Fruit fly (Drosophila melanogaster) whole organism, embryonic: ENCODE measurements around the gene CG43338.
A peak's percentile ranks its signal among the peaks of the same experiment; 100 is the strongest.

Experiments used
- Aef1 ChIP-seq: fragments of 200-800 bp; sonication (Bioruptor generic); IDR thresholded peaks from 3 replicates; pipeline ENCODE4 v1.3.6; 2022; ENCODE audit warnings: missing biosample characterization, missing genetic modification characterization
- Atf6 ChIP-seq: fragments of 200-800 bp; sonication (Bioruptor generic); IDR thresholded peaks from 2 replicates; pipeline ENCODE4 v1.3.6; 2022; ENCODE audit warnings: missing biosample characterization, missing genetic modification characterization
- B-H1 ChIP-seq: fragments of 200-800 bp; sonication (Bioruptor generic); IDR thresholded peaks from 3 replicates; pipeline ENCODE4 v1.3.6; 2022; ENCODE audit warnings: missing biosample characterization, missing genetic modification characterization
- BtbVII ChIP-seq: fragments of 200-800 bp; sonication (Bioruptor generic); optimal IDR thresholded peaks from 3 replicates; lab custom pipeline; 2017; ENCODE audit warnings: missing biosample characterization, mild to moderate bottlenecking, missing genetic modification characterization
- CG1233 ChIP-seq: fragments of 200-800 bp; sonication (Bioruptor generic); optimal IDR thresholded peaks from 4 replicates; lab custom pipeline; 2018; ENCODE audit warnings: missing biosample characterization, mild to moderate bottlenecking, missing genetic modification characterization
- CG12744 ChIP-seq: fragments of 200-800 bp; sonication (Bioruptor generic); optimal IDR thresholded peaks from 2 replicates; lab custom pipeline; 2016; ENCODE audit warnings: missing biosample characterization, missing genetic modification characterization
- CG13123 ChIP-seq: fragments of 200-800 bp; sonication (Bioruptor generic); optimal IDR thresholded peaks from 2 replicates; lab custom pipeline; 2016; ENCODE audit warnings: missing biosample characterization, missing genetic modification characterization
- CG14965 ChIP-seq: fragments of 200-800 bp; sonication (Bioruptor generic); optimal IDR thresholded peaks from 2 replicates; lab custom pipeline; 2016; ENCODE audit warnings: missing biosample characterization, missing genetic modification characterization, borderline replicate concordance
- CG15269 ChIP-seq: fragments of 200-800 bp; sonication (Bioruptor generic); optimal IDR thresholded peaks from 2 replicates; lab custom pipeline; 2018; ENCODE audit warnings: missing biosample characterization, mild to moderate bottlenecking, missing genetic modification characterization, moderate library complexity
- CG17385 ChIP-seq: fragments of 200-800 bp; sonication (Bioruptor generic); optimal IDR thresholded peaks from 3 replicates; lab custom pipeline; 2018; ENCODE audit warnings: missing biosample characterization, mild to moderate bottlenecking, missing genetic modification characterization
- CG30403 ChIP-seq: fragments of 200-800 bp; sonication (Bioruptor generic); optimal IDR thresholded peaks from 3 replicates; lab custom pipeline; 2016; ENCODE audit warnings: missing biosample characterization, missing genetic modification characterization
- CG3847 ChIP-seq: fragments of 200-800 bp; sonication (Bioruptor generic); IDR thresholded peaks from 2 replicates; pipeline ENCODE4 v1.3.6; 2022; ENCODE audit warnings: missing biosample characterization, missing genetic modification characterization
- CG4820 ChIP-seq: fragments of 200-800 bp; sonication (Bioruptor generic); optimal IDR thresholded peaks from 3 replicates; lab custom pipeline; 2016; ENCODE audit warnings: missing biosample characterization, missing genetic modification characterization
- CG5953 ChIP-seq: fragments of 200-800 bp; sonication (Bioruptor generic); IDR thresholded peaks from 2 replicates; pipeline ENCODE4 v1.3.6; 2022; ENCODE audit warnings: missing biosample characterization, missing genetic modification characterization
- CG7372 ChIP-seq: fragments of 200-800 bp; sonication (Bioruptor generic); IDR thresholded peaks from 2 replicates; pipeline ENCODE4 v1.3.6; 2022; ENCODE audit warnings: missing biosample characterization, missing genetic modification characterization
- CG8944 ChIP-seq: fragments of 200-800 bp; sonication (Bioruptor generic); optimal IDR thresholded peaks from 3 replicates; lab custom pipeline; 2016; ENCODE audit warnings: missing biosample characterization, missing genetic modification characterization
- Camta ChIP-seq: fragments of 200-800 bp; sonication (Bioruptor generic); optimal IDR thresholded peaks from 2 replicates; lab custom pipeline; 2016; ENCODE audit warnings: missing biosample characterization, missing genetic modification characterization
- CrebB ChIP-seq: fragments of 200-800 bp; sonication (Bioruptor generic); optimal IDR thresholded peaks from 3 replicates; lab custom pipeline; 2018; ENCODE audit warnings: missing biosample characterization, mild to moderate bottlenecking, missing genetic modification characterization
- Dad ChIP-seq: fragments of 200-800 bp; sonication (Bioruptor generic); optimal IDR thresholded peaks from 3 replicates; lab custom pipeline; 2016; ENCODE audit warnings: missing biosample characterization, missing genetic modification characterization
- Dek ChIP-seq: fragments of 200-800 bp; sonication (Bioruptor generic); optimal IDR thresholded peaks from 3 replicates; lab custom pipeline; 2019; ENCODE audit warnings: missing biosample characterization, mild to moderate bottlenecking, missing genetic modification characterization, moderate library complexity
- Drgx ChIP-seq: fragments of 200-800 bp; sonication (Bioruptor generic); IDR thresholded peaks from 2 replicates; pipeline ENCODE4 v1.3.6; 2022; ENCODE audit warnings: missing biosample characterization, missing genetic modification characterization
- ERR ChIP-seq: fragments of 200-800 bp; sonication (Bioruptor generic); optimal IDR thresholded peaks from 2 replicates; lab custom pipeline; 2016; ENCODE audit warnings: missing biosample characterization, missing genetic modification characterization
- H2.0 ChIP-seq: fragments of 200-800 bp; sonication (Bioruptor generic); IDR thresholded peaks from 2 replicates; pipeline ENCODE4 v1.3.6; 2022; ENCODE audit warnings: missing biosample characterization, missing genetic modification characterization
- Hr51 ChIP-seq, 2 experiments: fragments of 200-800 bp; sonication (Bioruptor generic); optimal IDR thresholded peaks; 2 replicates in 1 of 2; 3 replicates in 1 of 2; lab custom pipeline; 2016 to 2018; ENCODE audit warnings: missing biosample characterization in 2 of 2, missing genetic modification characterization in 2 of 2, mild to moderate bottlenecking in 1 of 2, moderate library complexity in 1 of 2
- Hsf ChIP-seq: fragments of 200-800 bp; sonication (Bioruptor generic); optimal IDR thresholded peaks from 3 replicates; lab custom pipeline; 2016; ENCODE audit warnings: missing biosample characterization, missing genetic modification characterization
- Mad ChIP-seq: fragments of 200-800 bp; sonication (Bioruptor generic); optimal IDR thresholded peaks from 2 replicates; lab custom pipeline; 2016; ENCODE audit warnings: missing biosample characterization, missing genetic modification characterization
- Med ChIP-seq: fragments of 200-800 bp; sonication (Bioruptor generic); peaks from one replicate; lab custom pipeline; 2016; ENCODE audit warnings: missing biosample characterization, missing genetic modification characterization, mild to moderate bottlenecking, inconsistent platforms, moderate library complexity
- NC2α ChIP-seq: fragments of 200-800 bp; sonication (Bioruptor generic); optimal IDR thresholded peaks from 2 replicates; lab custom pipeline; 2016; ENCODE audit warnings: missing biosample characterization, missing genetic modification characterization
- NC2β ChIP-seq: fragments of 200-800 bp; sonication (Bioruptor generic); optimal IDR thresholded peaks from 2 replicates; lab custom pipeline; 2016; ENCODE audit warnings: missing biosample characterization, missing genetic modification characterization
- Oli ChIP-seq: fragments of 200-800 bp; sonication (Bioruptor generic); optimal IDR thresholded peaks from 2 replicates; lab custom pipeline; 2018; ENCODE audit warnings: missing biosample characterization, mild to moderate bottlenecking, missing genetic modification characterization, moderate library complexity
- Rfx ChIP-seq: fragments of 200-800 bp; sonication (Bioruptor generic); IDR thresholded peaks from 2 replicates; pipeline ENCODE4 v1.3.6; 2022; ENCODE audit warnings: missing biosample characterization, missing genetic modification characterization
- Sox102F ChIP-seq: fragments of 200-800 bp; sonication (Bioruptor generic); optimal IDR thresholded peaks from 2 replicates; lab custom pipeline; 2018; ENCODE audit warnings: missing biosample characterization, mild to moderate bottlenecking, missing genetic modification characterization, moderate library complexity
- Ssrp ChIP-seq: fragments of 200-800 bp; sonication (Bioruptor generic); optimal IDR thresholded peaks from 2 replicates; lab custom pipeline; 2018; ENCODE audit warnings: missing biosample characterization, mild to moderate bottlenecking, missing genetic modification characterization, moderate library complexity
- Taf1 ChIP-seq: fragments of 200-800 bp; sonication (Bioruptor generic); IDR thresholded peaks from 2 replicates; pipeline ENCODE4 v1.3.6; 2022; ENCODE audit warnings: missing biosample characterization, missing genetic modification characterization
- al ChIP-seq: fragments of 200-800 bp; sonication (Bioruptor generic); IDR thresholded peaks from 2 replicates; pipeline ENCODE4 v1.3.6; 2022; ENCODE audit warnings: missing biosample characterization, missing genetic modification characterization
- ara ChIP-seq: fragments of 200-800 bp; sonication (Bioruptor generic); IDR thresholded peaks from 2 replicates; pipeline ENCODE4 v1.3.6; 2022; ENCODE audit warnings: missing biosample characterization, missing genetic modification characterization
- ase ChIP-seq: fragments of 200-800 bp; sonication (Bioruptor generic); IDR thresholded peaks from 3 replicates; pipeline ENCODE4 v1.3.6; 2022; ENCODE audit warnings: missing biosample characterization, missing genetic modification characterization
- ash1 ChIP-seq: fragments of 200-800 bp; sonication (Bioruptor generic); optimal IDR thresholded peaks from 2 replicates; lab custom pipeline; 2018; ENCODE audit warnings: missing biosample characterization, mild to moderate bottlenecking, missing genetic modification characterization
- az2 ChIP-seq: fragments of 200-800 bp; sonication (Bioruptor generic); optimal IDR thresholded peaks from 3 replicates; lab custom pipeline; 2016; ENCODE audit warnings: missing biosample characterization, missing genetic modification characterization
- bsh ChIP-seq, 2 experiments: fragments of 200-800 bp; sonication (Bioruptor generic); optimal IDR thresholded peaks; 2 replicates each; lab custom pipeline; 2017 to 2018; ENCODE audit warnings: mild to moderate bottlenecking in 2 of 2, missing biosample characterization in 2 of 2, missing genetic modification characterization in 2 of 2, moderate library complexity in 1 of 2
- ci ChIP-seq: fragments of 200-800 bp; sonication (Bioruptor generic); IDR thresholded peaks from 3 replicates; pipeline ENCODE4 v1.3.6; 2022; ENCODE audit warnings: missing biosample characterization, missing genetic modification characterization
- grau ChIP-seq: fragments of 200-800 bp; optimal IDR thresholded peaks from 3 replicates; lab custom pipeline; 2019; ENCODE audit warnings: missing biosample characterization, mild to moderate bottlenecking, missing genetic modification characterization, moderate library complexity
- lmd ChIP-seq: fragments of 200-800 bp; sonication (Bioruptor generic); IDR thresholded peaks from 2 replicates; pipeline ENCODE4 v1.3.6; 2022; ENCODE audit warnings: missing biosample characterization, missing genetic modification characterization
- org-1 ChIP-seq: fragments of 200-800 bp; sonication (Bioruptor generic); optimal IDR thresholded peaks from 2 replicates; lab custom pipeline; 2017; ENCODE audit warnings: missing biosample characterization, missing genetic modification characterization
- otp ChIP-seq: fragments of 200-800 bp; sonication (Bioruptor generic); IDR thresholded peaks from 3 replicates; pipeline ENCODE4, ENCODE4 v1.3.6; 2022; ENCODE audit warnings: missing biosample characterization, missing genetic modification characterization
- pita ChIP-seq: fragments of 200-800 bp; sonication (Bioruptor generic); optimal IDR thresholded peaks from 2 replicates; lab custom pipeline; 2017; ENCODE audit warnings: missing biosample characterization, mild to moderate bottlenecking, missing genetic modification characterization
- sens ChIP-seq: fragments of 200-800 bp; sonication (Bioruptor generic); peaks from one replicate; lab custom pipeline; 2016; ENCODE audit warnings: missing biosample characterization, missing genetic modification characterization
- sna ChIP-seq: fragments of 200-800 bp; sonication (Bioruptor generic); IDR thresholded peaks from 2 replicates; pipeline ENCODE4 v1.3.6; 2022; ENCODE audit warnings: missing biosample characterization, missing genetic modification characterization; ENCODE audit not compliant: partially characterized antibody
- sob ChIP-seq: fragments of 200-800 bp; sonication (Bioruptor generic); IDR thresholded peaks from 2 replicates; pipeline ENCODE4 v1.3.6; 2022; ENCODE audit warnings: missing biosample characterization, missing genetic modification characterization
- ssp ChIP-seq: fragments of 200-800 bp; sonication (Bioruptor generic); IDR thresholded peaks from 2 replicates; pipeline ENCODE4 v1.3.6; 2022; ENCODE audit warnings: missing biosample characterization, missing genetic modification characterization
- sug ChIP-seq: fragments of 200-800 bp; optimal IDR thresholded peaks from 2 replicates; lab custom pipeline; 2019; ENCODE audit warnings: missing biosample characterization, mild to moderate bottlenecking, missing genetic modification characterization, moderate library complexity
- ttk ChIP-seq: fragments of 200-800 bp; sonication (Bioruptor generic); IDR thresholded peaks from 2 replicates; pipeline ENCODE4 v2.1.2; 2022; ENCODE audit warnings: missing biosample characterization, missing genetic modification characterization

Gene CG43338

dm6 chr2L:18694724-18695105 is 23.7 kb upstream of the CG43338 start (continued):
- TF ChIP-seq Aef1 (peak; percentile 39; the same call in 2 of the 3 replicates), org-1 (GFP tag; lab: Kevin White, UChicago) (no peak), CG7372 (GFP tag; lab: Robert Waterston, UW) (peak; percentile 57; the same call in 1 of the 2 replicates), CG13123 (GFP tag; lab: Kevin White, UChicago) (no peak), Dek (no peak), BtbVII (GFP tag; lab: Kevin White, UChicago) (no peak), Hr51 (GFP tag; optimal IDR thresholded peaks at IDR 0.05; lab: Kevin White, UChicago) (peak in 1 of 2 experiments; percentile 50), Dad (no peak), Med (GFP tag; lab: Kevin White, UChicago) (peak; percentile 88), ash1 (GFP tag; lab: Kevin White, UChicago) (no peak), al (GFP tag; lab: Robert Waterston, UW) (0 out of 2 replicates have a peak, but pooled peaks have one; percentile 26), CG8944 (GFP tag; lab: Kevin White, UChicago) (no peak), CrebB (tag; lab: Kevin White, UChicago) (no peak), Atf6 (GFP tag; lab: Robert Waterston, UW) (peak; percentile 56), Drgx (GFP tag; lab: Robert Waterston, UW) (peak; percentile 18; the same call in 1 of the 2 replicates), Sox102F (GFP tag; lab: Kevin White, UChicago) (peak; percentile 66), CG4820 (GFP tag; lab: Kevin White, UChicago) (peak; percentile 20), CG30403 (GFP tag; lab: Kevin White, UChicago) (peak; percentile 3), ara (peak; percentile 33; the same call in 1 of the 2 replicates), ci (GFP tag; lab: Robert Waterston, UW) (0 out of 3 replicates have a peak, but pooled peaks have one; percentile 39), sug (tag; lab: Kevin White, UChicago) (no peak), bsh (GFP tag; optimal IDR thresholded peaks at IDR 0.05; lab: Kevin White, UChicago) (peak in 1 of 2 experiments; percentile 68), CG14965 (no peak), NC2α (no peak), CG1233 (no peak), CG15269 (tag; lab: Kevin White, UChicago) (peak; percentile 3), B-H1 (GFP tag; lab: Robert Waterston, UW) (0 out of 3 replicates have a peak, but pooled peaks have one; percentile 22), CG3847 (peak; percentile 40), ttk (GFP tag; lab: Robert Waterston, UW) (peak; percentile 34; the same call in 1 of the 2 replicates), ERR (GFP tag; lab: Kevin White, UChicago) (no peak), grau (tag; lab: Kevin White, UChicago) (peak; percentile 14), Oli (tag; lab: Kevin White, UChicago) (peak; percentile 31), ase (no peak), otp (GFP tag; lab: Robert Waterston, UW) (no peak), Mad (GFP tag; lab: Kevin White, UChicago) (peak; percentile 11), sna (GFP tag; lab: Robert Waterston, UW) (no peak), sens (peak; percentile 89), az2 (GFP tag; lab: Kevin White, UChicago) (peak; percentile 48), H2.0 (GFP tag; lab: Robert Waterston, UW) (0 out of 2 replicates have a peak, but pooled peaks have one; percentile 27), sob (GFP tag; lab: Robert Waterston, UW) (peak; percentile 35), ssp (peak; percentile 30; the same call in 1 of the 2 replicates), Taf1 (GFP tag; lab: Robert Waterston, UW) (0 out of 2 replicates have a peak, but pooled peaks have one; percentile 22), Hsf (GFP tag; lab: Kevin White, UChicago) (peak; percentile 31), Camta (GFP tag; lab: Kevin White, UChicago) (peak; percentile 13), Rfx (GFP tag; lab: Robert Waterston, UW) (peak; percentile 80), pita (no peak), CG17385 (peak; percentile 18), Ssrp (tag; lab: Kevin White, UChicago) (peak; percentile 22), CG5953 (GFP tag; lab: Robert Waterston, UW) (no peak), CG12744 (GFP tag; lab: Kevin White, UChicago) (no peak), NC2β (GFP tag; lab: Kevin White, UChicago) (peak; percentile 24), lmd (GFP tag; lab: Robert Waterston, UW) (0 out of 2 replicates have a peak, but pooled peaks have one; percentile 36)
